Worm (Caenorhabditis elegans): ENCODE data around the gene K08F9.1.

The K08F9.1 gene

ce11 chrV:15189567-15189966 is 46.4 kb upstream of the K08F9.1 start, which contains the start of gene cyn-3 (continued):
- no peak for TF ChIP-seq F52B5.7 (tag; optimal IDR thresholded peaks at IDR 0.05)
- TF ChIP-seq unc-130 (GFP tag; optimal IDR thresholded peaks at IDR 0.05), result no peak
- peak; percentile 67 for TF ChIP-seq ceh-91 (GFP tag; IDR thresholded peaks at IDR 0.05)
- TF ChIP-seq lin-35 (GFP tag; optimal IDR thresholded peaks at IDR 0.05), result peak; percentile 64 to 96 (median 65)
- peak; percentile 14 for TF ChIP-seq ztf-18 (tag; optimal IDR thresholded peaks at IDR 0.05)
- TF ChIP-seq snpc-1.3 (tag; optimal IDR thresholded peaks at IDR 0.05; ENCODE audit: insufficient read depth), result peak; percentile 72
- no peak for TF ChIP-seq madf-3 (GFP tag; IDR thresholded peaks at IDR 0.05)
- TF ChIP-seq lsl-1 (GFP tag; optimal IDR thresholded peaks at IDR 0.05), result peak; percentile 44
- peak; percentile 90 for TF ChIP-seq F23B12.7 (tag; optimal IDR thresholded peaks at IDR 0.05; ENCODE audit: insufficient read depth)
- peak; percentile 85 for TF ChIP-seq madf-6 (GFP tag; IDR thresholded peaks at IDR 0.05)
- peak; percentile 75 for TF ChIP-seq dox-1 (GFP tag; IDR thresholded peaks at IDR 0.05)
- TF ChIP-seq ceh-58 (GFP tag; IDR thresholded peaks at IDR 0.05), result no peak
- no peak for TF ChIP-seq die-1 (tag; optimal IDR thresholded peaks at IDR 0.05)
- peak; percentile 44 for TF ChIP-seq pha-4 (tag; optimal IDR thresholded peaks at IDR 0.05)
- no peak for TF ChIP-seq madf-10 (tag; optimal IDR thresholded peaks at IDR 0.05)
- TF ChIP-seq hmg-20 (GFP tag; IDR thresholded peaks at IDR 0.05), result no peak
- TF ChIP-seq akir-1 (GFP tag; optimal IDR thresholded peaks at IDR 0.05), result no peak
- TF ChIP-seq ztf-26 (tag; optimal IDR thresholded peaks at IDR 0.05), result peak; percentile 50
- no peak for TF ChIP-seq F22D6.2 (tag; optimal IDR thresholded peaks at IDR 0.05)
- TF ChIP-seq gei-17 (GFP tag; optimal IDR thresholded peaks at IDR 0.05), result no peak
- no peak; the same call in 1 of the 2 replicates for TF ChIP-seq K11D2.4 (GFP tag; IDR thresholded peaks at IDR 0.05)
- TF ChIP-seq cebp-1 (GFP tag; IDR thresholded peaks at IDR 0.05), result no peak
- peak; percentile 67 for TF ChIP-seq cebp-1 (tag; optimal IDR thresholded peaks at IDR 0.05)
- no peak for TF ChIP-seq somi-1 (GFP tag; optimal IDR thresholded peaks at IDR 0.05)
- TF ChIP-seq Y67H2A.10 (GFP tag; conservative IDR thresholded peaks at IDR 0.05), result no peak
- TF ChIP-seq ama-1 (optimal IDR thresholded peaks at IDR 0.05), result no peak
- no peak for TF ChIP-seq ama-1 (GFP tag; optimal IDR thresholded peaks at IDR 0.05)
- no peak for TF ChIP-seq ccch-3 (GFP tag; optimal IDR thresholded peaks at IDR 0.05)
- no peak for TF ChIP-seq Y53F4B.3 (GFP tag; IDR thresholded peaks at IDR 0.05)
- TF ChIP-seq Y56A3A.18 (GFP tag; IDR thresholded peaks at IDR 0.05), result no peak
- TF ChIP-seq nhr-120 (GFP tag; IDR thresholded peaks at IDR 0.05), result no peak
- TF ChIP-seq ceh-100 (GFP tag; IDR thresholded peaks at IDR 0.05), result peak; percentile 71
- TF ChIP-seq ZK185.1 (tag; optimal IDR thresholded peaks at IDR 0.05; ENCODE audit: poor library complexity, severe bottlenecking), result peak; percentile 74
- no peak for TF ChIP-seq Y79H2A.3 (GFP tag; conservative IDR thresholded peaks at IDR 0.05)
- TF ChIP-seq efl-1 (GFP tag; optimal IDR thresholded peaks at IDR 0.05), result peak; percentile 90
- TF ChIP-seq snpc-3.4 (tag; optimal IDR thresholded peaks at IDR 0.05), result peak; percentile 69
- no peak for TF ChIP-seq F10E7.11 (tag; optimal IDR thresholded peaks at IDR 0.05)
- TF ChIP-seq ztf-6 (GFP tag; IDR thresholded peaks at IDR 0.05), result no peak; the same call in 1 of the 2 replicates
- TF ChIP-seq nhr-179 (tag; optimal IDR thresholded peaks at IDR 0.05), result no peak
- TF ChIP-seq unc-62 (GFP tag; optimal IDR thresholded peaks at IDR 0.05), result no peak
- TF ChIP-seq lsy-27 (tag; optimal IDR thresholded peaks at IDR 0.05; ENCODE audit: borderline replicate concordance, insufficient read depth), result no peak
- TF ChIP-seq lin-54 (GFP tag; optimal IDR thresholded peaks at IDR 0.05), result peak; percentile 99
- TF ChIP-seq madf-8 (GFP tag; conservative IDR thresholded peaks at IDR 0.05), result peak; percentile 54
- TF ChIP-seq hlh-26 (GFP tag; conservative IDR thresholded peaks at IDR 0.05), result no peak
- no peak for TF ChIP-seq dpff-1 (tag; optimal IDR thresholded peaks at IDR 0.05)
- TF ChIP-seq egl-18 (GFP tag; IDR thresholded peaks at IDR 0.05), result no peak
- TF ChIP-seq hlh-12 (tag; optimal IDR thresholded peaks at IDR 0.05), result no peak
- TF ChIP-seq Y53G8AR.9 (GFP tag; conservative IDR thresholded peaks at IDR 0.05), result peak; percentile 59; the same call in 1 of the 2 replicates
- TF ChIP-seq bed-2 (GFP tag; IDR thresholded peaks at IDR 0.05), result no peak
